Worm (Caenorhabditis elegans): ENCODE measurements around the gene T09F3.7.

Gene T09F3.7

DNA sequence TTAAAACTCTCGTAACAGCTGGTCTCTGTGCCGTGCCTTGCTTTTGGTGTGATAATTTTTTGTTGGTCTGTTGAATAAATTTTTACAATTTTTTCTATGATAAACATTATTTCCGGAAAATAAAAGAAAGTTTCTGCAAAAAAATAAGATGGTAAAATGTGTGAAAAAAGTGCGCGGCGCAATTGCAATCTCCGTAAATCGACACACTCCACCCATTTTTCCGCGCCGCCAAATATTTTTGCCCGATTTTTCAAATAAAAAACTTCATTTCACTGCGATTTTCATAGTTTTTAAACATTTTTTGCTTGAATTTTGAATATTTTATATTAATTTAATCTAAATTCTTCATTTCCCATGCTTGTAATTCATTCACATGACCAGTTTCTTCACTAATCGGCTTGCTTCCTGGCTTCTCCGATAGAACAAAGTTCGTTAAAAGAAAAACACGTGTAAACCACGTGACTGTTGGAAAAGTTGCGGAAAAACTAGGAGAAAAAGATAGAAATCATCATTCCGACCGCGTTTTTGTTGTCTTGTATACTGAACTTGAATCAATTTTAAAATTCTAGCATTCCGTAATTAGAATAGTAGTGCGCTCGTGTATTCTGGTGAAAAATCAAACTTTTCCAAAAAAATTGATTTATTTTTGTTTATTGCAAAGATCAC is 2.8 kb upstream of the T09F3.7 start (continued):
- TF ChIP-seq tlf-1 (GFP tag; optimal IDR thresholded peaks at IDR 0.05) (peak; percentile 70), mes-4 (tag; optimal IDR thresholded peaks at IDR 0.05) (no peak), ztf-6 (GFP tag; IDR thresholded peaks at IDR 0.05) (no peak), Y79H2A.3 (GFP tag; conservative IDR thresholded peaks at IDR 0.05) (no peak), madf-6 (GFP tag; IDR thresholded peaks at IDR 0.05) (peak; percentile 66), ceh-100 (GFP tag; IDR thresholded peaks at IDR 0.05) (peak; percentile 74), ets-4 (GFP tag; optimal IDR thresholded peaks at IDR 0.05) (no peak), T26A5.8 (tag; optimal IDR thresholded peaks at IDR 0.05) (no peak), F23B12.7 (tag; optimal IDR thresholded peaks at IDR 0.05; ENCODE audit: insufficient read depth) (peak; percentile 65), ztf-25 (GFP tag; IDR thresholded peaks at IDR 0.05) (no peak), hmg-1.2 (GFP tag; IDR thresholded peaks at IDR 0.05) (peak; percentile 43), ama-1 (optimal IDR thresholded peaks at IDR 0.05) (peak; percentile 44), ama-1 (GFP tag; optimal IDR thresholded peaks at IDR 0.05) (peak in 1 of 2 experiments; percentile 16), ccch-3 (GFP tag; optimal IDR thresholded peaks at IDR 0.05) (no peak), ceh-79 (tag; optimal IDR thresholded peaks at IDR 0.05) (no peak), F39B2.1 (GFP tag; IDR thresholded peaks at IDR 0.05) (no peak), gei-17 (GFP tag; optimal IDR thresholded peaks at IDR 0.05) (no peak), mcd-1 (GFP tag; IDR thresholded peaks at IDR 0.05) (peak; percentile 46; the same call in 1 of the 2 replicates), atf-7 (tag; optimal IDR thresholded peaks at IDR 0.05) (no peak), pbrm-1 (GFP tag; IDR thresholded peaks at IDR 0.05) (peak; percentile 23; the same call in 1 of the 2 replicates), madf-3 (GFP tag; IDR thresholded peaks at IDR 0.05) (no peak), attf-5 (GFP tag; optimal IDR thresholded peaks at IDR 0.05) (peak; percentile 82), fkh-3 (tag; optimal IDR thresholded peaks at IDR 0.05) (no peak), tbp1 (GFP tag; optimal IDR thresholded peaks at IDR 0.05) (peak; percentile 58), lin-54 (GFP tag; optimal IDR thresholded peaks at IDR 0.05) (peak; percentile 62), nhr-90 (tag; optimal IDR thresholded peaks at IDR 0.05) (no peak), nhr-80 (tag; optimal IDR thresholded peaks at IDR 0.05) (peak; percentile 26), Y56A3A.18 (GFP tag; IDR thresholded peaks at IDR 0.05) (no peak), him-1 (tag; optimal IDR thresholded peaks at IDR 0.05) (no peak), attf-6 (GFP tag; IDR thresholded peaks at IDR 0.05) (no peak), F33H1.4 (GFP tag; IDR thresholded peaks at IDR 0.05) (peak; percentile 51), egl-44 (GFP tag; IDR thresholded peaks at IDR 0.05) (0 out of 2 replicates have a peak, but pooled peaks have one; percentile 7), F37B4.10 (GFP tag; IDR thresholded peaks at IDR 0.05) (no peak), nhr-179 (tag; optimal IDR thresholded peaks at IDR 0.05) (no peak), ceh-40 (GFP tag; IDR thresholded peaks at IDR 0.05) (no peak), bed-1 (GFP tag; IDR thresholded peaks at IDR 0.05) (no peak), ceh-58 (GFP tag; IDR thresholded peaks at IDR 0.05) (no peak), C17E4.6 (GFP tag; IDR thresholded peaks at IDR 0.05) (no peak), rec-8 (tag; optimal IDR thresholded peaks at IDR 0.05) (no peak), aptf-3 (GFP tag; IDR thresholded peaks at IDR 0.05) (no peak), hmg-20 (GFP tag; IDR thresholded peaks at IDR 0.05) (no peak), rcor-1 (GFP tag; IDR thresholded peaks at IDR 0.05) (no peak; the same call in 1 of the 2 replicates), ztf-18 (tag; optimal IDR thresholded peaks at IDR 0.05) (peak; percentile 45), B0336.3 (GFP tag; IDR thresholded peaks at IDR 0.05) (peak; percentile 39; the same call in 1 of the 2 replicates), hsf-1 (GFP tag; IDR thresholded peaks at IDR 0.05) (no peak), dpl-1 (GFP tag; optimal IDR thresholded peaks at IDR 0.05) (peak; percentile 22), ekl-4 (GFP tag; IDR thresholded peaks at IDR 0.05) (peak; percentile 26; the same call in 1 of the 2 replicates), die-1 (tag; optimal IDR thresholded peaks at IDR 0.05) (no peak), ZK185.1 (tag; optimal IDR thresholded peaks at IDR 0.05; ENCODE audit: poor library complexity, severe bottlenecking) (peak; percentile 23)

Data from whole organism, young adult.